Fruit fly (Drosophila melanogaster) whole organism, embryonic: ENCODE measurements around the gene yin.

Experiments
- Antp ChIP-seq: fragments of 200-800 bp; sonication (Bioruptor generic); optimal IDR thresholded peaks from 3 replicates; lab custom pipeline; 2016; ENCODE audit warnings: missing biosample characterization, missing genetic modification characterization
- CG10462 ChIP-seq: fragments of 200-800 bp; sonication (Bioruptor generic); optimal IDR thresholded peaks from 2 replicates; lab custom pipeline; 2016; ENCODE audit warnings: missing biosample characterization, missing genetic modification characterization
- CG10979 ChIP-seq: fragments of 200-800 bp; sonication (Bioruptor generic); optimal IDR thresholded peaks from 2 replicates; lab custom pipeline; 2018; ENCODE audit warnings: missing biosample characterization, mild to moderate bottlenecking, missing genetic modification characterization, moderate library complexity
- CG11560 ChIP-seq: fragments of 200-800 bp; sonication (Bioruptor generic); IDR thresholded peaks from 3 replicates; pipeline ENCODE4 v1.3.6; 2022; ENCODE audit warnings: missing biosample characterization, missing genetic modification characterization
- CG13287 ChIP-seq: fragments of 200-800 bp; sonication (Bioruptor generic); IDR thresholded peaks from 2 replicates; pipeline ENCODE4 v1.3.6; 2022; ENCODE audit warnings: missing biosample characterization, missing genetic modification characterization; ENCODE audit not compliant: partially characterized antibody
- CG13894 ChIP-seq: fragments of 200-800 bp; sonication (Bioruptor generic); optimal IDR thresholded peaks from 3 replicates; lab custom pipeline; 2018; ENCODE audit warnings: missing biosample characterization, mild to moderate bottlenecking, missing genetic modification characterization, moderate library complexity
- CG15514 ChIP-seq: fragments of 200-800 bp; sonication (Bioruptor generic); optimal IDR thresholded peaks from 3 replicates; lab custom pipeline; 2017; ENCODE audit warnings: missing biosample characterization, missing genetic modification characterization, mild to moderate bottlenecking, moderate library complexity, missing genetic modification reagents
- CG15696 ChIP-seq: fragments of 200-800 bp; sonication (Bioruptor generic); optimal IDR thresholded peaks from 2 replicates; lab custom pipeline; 2019; ENCODE audit warnings: missing biosample characterization, mild to moderate bottlenecking, missing genetic modification characterization, moderate library complexity
- CG1647 ChIP-seq: fragments of 200-800 bp; sonication (Bioruptor generic); optimal IDR thresholded peaks from 3 replicates; lab custom pipeline; 2016; ENCODE audit warnings: missing biosample characterization, missing genetic modification characterization
- CG17385 ChIP-seq: fragments of 200-800 bp; sonication (Bioruptor generic); optimal IDR thresholded peaks from 3 replicates; lab custom pipeline; 2018; ENCODE audit warnings: missing biosample characterization, mild to moderate bottlenecking, missing genetic modification characterization
- CG17802 ChIP-seq: fragments of 200-800 bp; sonication (Bioruptor generic); optimal IDR thresholded peaks from 2 replicates; lab custom pipeline; 2018; ENCODE audit warnings: missing biosample characterization, mild to moderate bottlenecking, missing genetic modification characterization, moderate library complexity
- CG17829 ChIP-seq: fragments of 200-800 bp; optimal IDR thresholded peaks from 2 replicates; lab custom pipeline; 2019; ENCODE audit warnings: missing biosample characterization, mild to moderate bottlenecking, missing genetic modification characterization, moderate library complexity
- CG18262 ChIP-seq: fragments of 200-800 bp; optimal IDR thresholded peaks from 3 replicates; lab custom pipeline; 2019; ENCODE audit warnings: missing biosample characterization, mild to moderate bottlenecking, missing genetic modification characterization, moderate library complexity
- CG18599 ChIP-seq: fragments of 200-800 bp; sonication (Bioruptor generic); optimal IDR thresholded peaks from 3 replicates; lab custom pipeline; 2017; ENCODE audit warnings: missing biosample characterization, missing genetic modification characterization, mild to moderate bottlenecking, moderate library complexity, missing genetic modification reagents
- CG2875 ChIP-seq: fragments of 200-800 bp; sonication (Bioruptor generic); optimal IDR thresholded peaks from 2 replicates; lab custom pipeline; 2017; ENCODE audit warnings: missing biosample characterization, mild to moderate bottlenecking, missing genetic modification characterization, missing genetic modification reagents
- CG2889 ChIP-seq: fragments of 200-800 bp; sonication (Bioruptor generic); IDR thresholded peaks from 3 replicates; pipeline ENCODE4 v1.3.6; 2022; ENCODE audit warnings: missing biosample characterization, missing genetic modification characterization
- CG3995 ChIP-seq: fragments of 200-800 bp; sonication (Bioruptor generic); optimal IDR thresholded peaks from 3 replicates; lab custom pipeline; 2016; ENCODE audit warnings: missing biosample characterization, missing genetic modification characterization
- CG43689 ChIP-seq: fragments of 200-800 bp; sonication (Bioruptor generic); IDR thresholded peaks from 2 replicates; pipeline ENCODE4 v1.3.6; 2022; ENCODE audit warnings: missing biosample characterization, missing genetic modification characterization
- CG4854 ChIP-seq: fragments of 200-800 bp; sonication (Bioruptor generic); optimal IDR thresholded peaks from 2 replicates; lab custom pipeline; 2016; ENCODE audit warnings: missing biosample characterization, missing genetic modification characterization, inconsistent platforms
- CG6854 ChIP-seq: fragments of 200-800 bp; sonication (Bioruptor generic); optimal IDR thresholded peaks from 3 replicates; lab custom pipeline; 2017; ENCODE audit warnings: missing biosample characterization, mild to moderate bottlenecking, missing genetic modification characterization
- CG9609 ChIP-seq: fragments of 200-800 bp; sonication (Bioruptor generic); optimal IDR thresholded peaks from 3 replicates; lab custom pipeline; 2016; ENCODE audit warnings: missing biosample characterization, missing genetic modification characterization
- CG9876 ChIP-seq: fragments of 200-800 bp; sonication (Bioruptor generic); optimal IDR thresholded peaks from 2 replicates; lab custom pipeline; 2016; ENCODE audit warnings: missing biosample characterization, missing genetic modification characterization
- Drgx ChIP-seq: fragments of 200-800 bp; sonication (Bioruptor generic); IDR thresholded peaks from 2 replicates; pipeline ENCODE4 v1.3.6; 2022; ENCODE audit warnings: missing biosample characterization, missing genetic modification characterization
- ERR ChIP-seq: fragments of 200-800 bp; sonication (Bioruptor generic); optimal IDR thresholded peaks from 2 replicates; lab custom pipeline; 2016; ENCODE audit warnings: missing biosample characterization, missing genetic modification characterization
- Ets65A ChIP-seq: fragments of 200-800 bp; sonication (Bioruptor generic); peaks from one replicate; lab custom pipeline; 2016; ENCODE audit warnings: missing biosample characterization, missing genetic modification characterization
- Fer2 ChIP-seq: fragments of 200-800 bp; sonication (Bioruptor generic); optimal IDR thresholded peaks from 2 replicates; lab custom pipeline; 2018; ENCODE audit warnings: missing biosample characterization, mild to moderate bottlenecking, missing genetic modification characterization, moderate library complexity
- Med ChIP-seq: fragments of 200-800 bp; sonication (Bioruptor generic); peaks from one replicate; lab custom pipeline; 2016; ENCODE audit warnings: missing biosample characterization, missing genetic modification characterization, mild to moderate bottlenecking, inconsistent platforms, moderate library complexity
- Scr ChIP-seq: fragments of 200-800 bp; sonication (Bioruptor generic); IDR thresholded peaks from 2 replicates; pipeline ENCODE4 v1.3.6; 2022; ENCODE audit warnings: missing biosample characterization, missing genetic modification characterization; ENCODE audit not compliant: partially characterized antibody
- YL-1 ChIP-seq: fragments of 200-800 bp; sonication (Bioruptor generic); optimal IDR thresholded peaks from 3 replicates; lab custom pipeline; 2017; ENCODE audit warnings: missing biosample characterization, mild to moderate bottlenecking, missing genetic modification characterization
- dimm ChIP-seq: fragments of 200-800 bp; sonication (Bioruptor generic); IDR thresholded peaks from 2 replicates; pipeline ENCODE4 v1.3.6; 2022; ENCODE audit warnings: missing biosample characterization, missing genetic modification characterization
- dmrt11E ChIP-seq: fragments of 200-800 bp; sonication (Bioruptor generic); optimal IDR thresholded peaks from 3 replicates; lab custom pipeline; 2018; ENCODE audit warnings: missing biosample characterization, mild to moderate bottlenecking, missing genetic modification characterization, moderate library complexity
- ems ChIP-seq: fragments of 200-800 bp; sonication (Bioruptor generic); optimal IDR thresholded peaks from 3 replicates; lab custom pipeline; 2016; ENCODE audit warnings: missing biosample characterization, missing genetic modification characterization
- fd64A ChIP-seq: fragments of 200-800 bp; sonication (Bioruptor generic); optimal IDR thresholded peaks from 3 replicates; lab custom pipeline; 2018; ENCODE audit warnings: missing biosample characterization, mild to moderate bottlenecking, missing genetic modification characterization
- gcm2 ChIP-seq: fragments of 200-800 bp; sonication (Bioruptor generic); optimal IDR thresholded peaks from 2 replicates; lab custom pipeline; 2016; ENCODE audit warnings: missing biosample characterization, missing genetic modification characterization
- gem ChIP-seq: fragments of 200-800 bp; sonication (Bioruptor generic); optimal IDR thresholded peaks from 2 replicates; lab custom pipeline; 2019; ENCODE audit warnings: missing biosample characterization, mild to moderate bottlenecking, missing genetic modification characterization, moderate library complexity
- gro ChIP-seq: fragments of 200-800 bp; sonication (Bioruptor generic); optimal IDR thresholded peaks from 2 replicates; lab custom pipeline; 2016; ENCODE audit warnings: missing biosample characterization, missing genetic modification characterization
- gsb-n ChIP-seq: fragments of 200-800 bp; sonication (Bioruptor generic); optimal IDR thresholded peaks from 3 replicates; lab custom pipeline; 2018; ENCODE audit warnings: missing biosample characterization, mild to moderate bottlenecking, missing genetic modification characterization
- jigr1 ChIP-seq: fragments of 200-800 bp; sonication (Bioruptor generic); IDR thresholded peaks from 3 replicates; pipeline ENCODE4 v1.3.6; 2022; ENCODE audit warnings: missing biosample characterization, missing genetic modification characterization
- knrl ChIP-seq: fragments of 200-800 bp; sonication (Bioruptor generic); IDR thresholded peaks from 3 replicates; pipeline ENCODE4 v1.3.6; 2022; ENCODE audit warnings: missing biosample characterization, missing genetic modification characterization; ENCODE audit not compliant: partially characterized antibody
- mirr ChIP-seq: fragments of 200-800 bp; sonication (Bioruptor generic); optimal IDR thresholded peaks from 3 replicates; lab custom pipeline; 2018; ENCODE audit warnings: missing biosample characterization, mild to moderate bottlenecking, missing genetic modification characterization
- nerfin-2 ChIP-seq: fragments of 200-800 bp; sonication (Bioruptor generic); IDR thresholded peaks from 2 replicates; pipeline ENCODE4 v1.3.6; 2022; ENCODE audit warnings: missing biosample characterization, missing genetic modification characterization; ENCODE audit not compliant: partially characterized antibody
- phol ChIP-seq: fragments of 200-800 bp; sonication (Bioruptor generic); optimal IDR thresholded peaks from 3 replicates; lab custom pipeline; 2018; ENCODE audit warnings: missing biosample characterization, mild to moderate bottlenecking, missing genetic modification characterization, moderate library complexity
- sc ChIP-seq, 3 experiments: fragments of >200 bp in 2 of 3; fragments of 200-800 bp in 1 of 3; sonication (Bioruptor generic) in 1 of 3; optimal IDR thresholded peaks; 2 replicates in 2 of 3; 3 replicates in 1 of 3; lab custom pipeline; 2017; ENCODE audit warnings: mild to moderate bottlenecking in 1 of 3, missing biosample characterization in 1 of 3, missing genetic modification characterization in 1 of 3, missing genetic modification reagents in 1 of 3
- sd ChIP-seq: fragments of 200-800 bp; sonication (Bioruptor generic); optimal IDR thresholded peaks from 3 replicates; lab custom pipeline; 2018; ENCODE audit warnings: missing biosample characterization, mild to moderate bottlenecking, missing genetic modification characterization, moderate library complexity
- sens ChIP-seq: fragments of 200-800 bp; sonication (Bioruptor generic); peaks from one replicate; lab custom pipeline; 2016; ENCODE audit warnings: missing biosample characterization, missing genetic modification characterization
- sisA ChIP-seq: fragments of 200-800 bp; sonication (Bioruptor generic); IDR thresholded peaks from 2 replicates; pipeline ENCODE4 v1.3.6; 2022; ENCODE audit warnings: missing biosample characterization, missing genetic modification characterization
- sob ChIP-seq: fragments of 200-800 bp; sonication (Bioruptor generic); IDR thresholded peaks from 2 replicates; pipeline ENCODE4 v1.3.6; 2022; ENCODE audit warnings: missing biosample characterization, missing genetic modification characterization
- ttk ChIP-seq: fragments of 200-800 bp; sonication (Bioruptor generic); IDR thresholded peaks from 2 replicates; pipeline ENCODE4 v2.1.2; 2022; ENCODE audit warnings: missing biosample characterization, missing genetic modification characterization
- usp ChIP-seq: fragments of >200 bp; optimal IDR thresholded peaks from 2 replicates; lab custom pipeline; 2017; ENCODE audit warnings: missing biosample characterization, missing genetic modification characterization
- wdn ChIP-seq: fragments of 200-800 bp; sonication (Bioruptor generic); IDR thresholded peaks from 2 replicates; pipeline ENCODE4 v1.3.6; 2022; ENCODE audit warnings: missing biosample characterization, missing genetic modification characterization
- zfh1 ChIP-seq: fragments of 200-800 bp; sonication (Bioruptor generic); IDR thresholded peaks from 3 replicates; pipeline ENCODE4 v1.3.6; 2022; ENCODE audit warnings: missing biosample characterization, missing genetic modification characterization

yin gene

dm6 chrX:3837628-3838027 is 34.1 kb downstream of the yin start:
- TF ChIP-seq CG17802 (tag; lab: Kevin White, UChicago), result no peak
- TF ChIP-seq CG10462 (GFP tag; lab: Kevin White, UChicago), result no peak
- no peak for TF ChIP-seq CG13894 (tag; lab: Kevin White, UChicago)
- no peak for TF ChIP-seq CG17385 (GFP tag; lab: Kevin White, UChicago)
- peak; percentile 49; the same call in 2 of the 3 replicates for TF ChIP-seq zfh1
- peak; percentile 2 for TF ChIP-seq CG18262 (tag; lab: Kevin White, UChicago)
- no peak for TF ChIP-seq CG2875 (GFP tag; lab: Kevin White, UChicago)
- TF ChIP-seq fd64A (GFP tag; lab: Kevin White, UChicago), result no peak
- TF ChIP-seq Fer2, result no peak
- no peak for TF ChIP-seq sob (GFP tag; lab: Robert Waterston, UW)
- TF ChIP-seq usp (GFP tag; lab: Kevin White, UChicago), result no peak
- TF ChIP-seq dmrt11E (tag; lab: Kevin White, UChicago), result peak; percentile 35
- peak; percentile 3 for TF ChIP-seq CG15696
- TF ChIP-seq CG2889 (GFP tag; lab: Robert Waterston, UW), result no peak
- TF ChIP-seq sd (tag; lab: Kevin White, UChicago), result no peak
- no peak for TF ChIP-seq CG6854 (GFP tag; lab: Kevin White, UChicago)
- no peak for TF ChIP-seq sisA (GFP tag; lab: Robert Waterston, UW)
- TF ChIP-seq knrl (GFP tag; lab: Robert Waterston, UW), result no peak
- no peak for TF ChIP-seq jigr1
- peak; percentile 57 for TF ChIP-seq sens (GFP tag; lab: Kevin White, UChicago)
- peak; percentile 51 for TF ChIP-seq Ets65A (GFP tag; lab: Kevin White, UChicago)
- no peak for TF ChIP-seq sc (optimal IDR thresholded peaks at IDR 0.05; lab: Kevin White, UChicago)
- no peak for TF ChIP-seq sc (GFP tag; optimal IDR thresholded peaks at IDR 0.05; lab: Kevin White, UChicago)
- no peak for TF ChIP-seq dimm (GFP tag; lab: Robert Waterston, UW)
- TF ChIP-seq CG17829 (tag; lab: Kevin White, UChicago), result peak; percentile 1
- no peak for TF ChIP-seq CG1647 (GFP tag; lab: Kevin White, UChicago)
- TF ChIP-seq CG10979, result no peak
- no peak for TF ChIP-seq ems (GFP tag; lab: Kevin White, UChicago)
- peak; percentile 6 for TF ChIP-seq phol (tag; lab: Kevin White, UChicago)
- TF ChIP-seq nerfin-2 (GFP tag; lab: Robert Waterston, UW), result no peak
- no peak for TF ChIP-seq Scr (GFP tag; lab: Robert Waterston, UW)
- peak; percentile 28 for TF ChIP-seq gem (tag; lab: Kevin White, UChicago)
- TF ChIP-seq CG13287 (GFP tag; lab: Robert Waterston, UW), result no peak
- no peak for TF ChIP-seq gro
- no peak for TF ChIP-seq ttk (GFP tag; lab: Robert Waterston, UW)
- no peak for TF ChIP-seq CG9609 (GFP tag; lab: Kevin White, UChicago)
- TF ChIP-seq CG4854 (GFP tag; lab: Kevin White, UChicago), result no peak
- no peak for TF ChIP-seq CG3995 (GFP tag; lab: Kevin White, UChicago)
- no peak for TF ChIP-seq CG15514
- TF ChIP-seq CG43689, result no peak
- TF ChIP-seq ERR (GFP tag; lab: Kevin White, UChicago), result no peak
- no peak for TF ChIP-seq Drgx (GFP tag; lab: Robert Waterston, UW)
- TF ChIP-seq CG9876 (GFP tag; lab: Kevin White, UChicago), result no peak
- TF ChIP-seq gsb-n, result no peak
- peak; percentile 12 for TF ChIP-seq Med
- no peak for TF ChIP-seq CG11560 (tag; lab: Robert Waterston, UW)
- TF ChIP-seq Antp (GFP tag; lab: Kevin White, UChicago), result no peak
- no peak for TF ChIP-seq gcm2 (GFP tag; lab: Kevin White, UChicago)
- TF ChIP-seq mirr (GFP tag; lab: Kevin White, UChicago), result no peak
- no peak for TF ChIP-seq CG18599 (GFP tag; lab: Kevin White, UChicago)
- TF ChIP-seq YL-1, result no peak
- TF ChIP-seq wdn, result no peak
